Worm (Caenorhabditis elegans): ENCODE results near the gene his-39.
A peak's percentile ranks its signal among the peaks of the same experiment; 100 is the strongest.

his-39 gene

ce11 chrV:8548989-8549388 is 12.7 kb downstream of the his-39 start, which contains the start of gene stdh-4:
Gene stdh-4, plus strand, starts transcription at chrV:8549289.
- TF ChIP-seq nhr-12 (tag; optimal IDR thresholded peaks at IDR 0.05) (no peak), mep-1 (tag; optimal IDR thresholded peaks at IDR 0.05) (no peak), unc-120 (tag; optimal IDR thresholded peaks at IDR 0.05; ENCODE audit: poor library complexity, severe bottlenecking) (no peak), ceh-83 (GFP tag; optimal IDR thresholded peaks at IDR 0.05) (no peak), sem-2 (GFP tag; optimal IDR thresholded peaks at IDR 0.05) (no peak), ces-1 (GFP tag; optimal IDR thresholded peaks at IDR 0.05) (no peak), drap-1 (GFP tag; optimal IDR thresholded peaks at IDR 0.05) (no peak), nhr-28 (tag; optimal IDR thresholded peaks at IDR 0.05) (no peak), flh-1 (GFP tag; optimal IDR thresholded peaks at IDR 0.05) (no peak), hlh-1 (tag; optimal IDR thresholded peaks at IDR 0.05) (no peak), ham-2 (GFP tag; optimal IDR thresholded peaks at IDR 0.05) (no peak), nhr-237 (tag; optimal IDR thresholded peaks at IDR 0.05) (no peak), cnd-1 (tag; optimal IDR thresholded peaks at IDR 0.05) (no peak)

ce11 chrV:8552460-8552859 is 16.1 kb downstream of the his-39 start, which contains the start of gene acr-15:
Gene acr-15, plus strand, starts transcription at chrV:8552695.
- no peak for TF ChIP-seq bed-3 (GFP tag; optimal IDR thresholded peaks at IDR 0.05)
- TF ChIP-seq hlh-1 (tag; optimal IDR thresholded peaks at IDR 0.05) = peak; percentile 56

- TF ChIP-seq ceh-43 (GFP tag; optimal IDR thresholded peaks at IDR 0.05) = no peak
- no peak for TF ChIP-seq nhr-237 (tag; optimal IDR thresholded peaks at IDR 0.05)
- TF ChIP-seq unc-62 (GFP tag; optimal IDR thresholded peaks at IDR 0.05) = no peak
- no peak for TF ChIP-seq tbx-8 (GFP tag; optimal IDR thresholded peaks at IDR 0.05)
- no peak for TF ChIP-seq snpc-4 (tag; optimal IDR thresholded peaks at IDR 0.05)
- TF ChIP-seq pha-4 (tag; optimal IDR thresholded peaks at IDR 0.05) = no peak
- TF ChIP-seq flh-1 (GFP tag; optimal IDR thresholded peaks at IDR 0.05) = no peak
- no peak for TF ChIP-seq blmp-1 (tag; optimal IDR thresholded peaks at IDR 0.05)
- no peak for TF ChIP-seq elt-1 (tag; optimal IDR thresholded peaks at IDR 0.05; ENCODE audit: borderline replicate concordance, insufficient read depth)
- TF ChIP-seq drap-1 (GFP tag; optimal IDR thresholded peaks at IDR 0.05) = no peak
- TF ChIP-seq lin-13 (tag; optimal IDR thresholded peaks at IDR 0.05) = no peak
- no peak for TF ChIP-seq nhr-2 (tag; optimal IDR thresholded peaks at IDR 0.05)
- no peak for TF ChIP-seq bed-3 (GFP tag; optimal IDR thresholded peaks at IDR 0.05)
- no peak for TF ChIP-seq M03D4.4 (tag; optimal IDR thresholded peaks at IDR 0.05)
- TF ChIP-seq ceh-83 (GFP tag; optimal IDR thresholded peaks at IDR 0.05) = no peak
- no peak for TF ChIP-seq unc-39 (tag; optimal IDR thresholded peaks at IDR 0.05)
- TF ChIP-seq mep-1 (tag; optimal IDR thresholded peaks at IDR 0.05) = no peak
- no peak for TF ChIP-seq cnd-1 (tag; optimal IDR thresholded peaks at IDR 0.05)
- TF ChIP-seq elt-3 (tag; optimal IDR thresholded peaks at IDR 0.05) = no peak
Observed at ce11 chrV:8555955-8556354, 19.6 kb downstream of the his-39 start.

- TF ChIP-seq unc-62 (GFP tag; optimal IDR thresholded peaks at IDR 0.05) (no peak), pha-4 (tag; optimal IDR thresholded peaks at IDR 0.05) (no peak), sptf-1 (tag; optimal IDR thresholded peaks at IDR 0.05) (no peak), ceh-83 (GFP tag; optimal IDR thresholded peaks at IDR 0.05) (no peak), unc-39 (tag; optimal IDR thresholded peaks at IDR 0.05) (no peak)
Observed at ce11 chrV:8560916-8561315, 24.6 kb downstream of the his-39 start, which contains the start of gene acr-16. Gene acr-16, plus strand, starts transcription at chrV:8561216.

ce11 chrV:8565075-8565474 is 28.8 kb downstream of the his-39 start, which contains the start of gene F25G6.8:
Gene F25G6.8, minus strand, starts transcription at chrV:8565175.
- TF ChIP-seq mls-2 (tag; optimal IDR thresholded peaks at IDR 0.05) (no peak), elt-3 (tag; optimal IDR thresholded peaks at IDR 0.05) (no peak), lin-32 (GFP tag; optimal IDR thresholded peaks at IDR 0.05) (no peak), nhr-28 (tag; optimal IDR thresholded peaks at IDR 0.05) (no peak), ztf-11 (tag; optimal IDR thresholded peaks at IDR 0.05) (no peak), cnd-1 (tag; optimal IDR thresholded peaks at IDR 0.05) (no peak), unc-39 (tag; optimal IDR thresholded peaks at IDR 0.05) (no peak), pha-4 (tag; optimal IDR thresholded peaks at IDR 0.05) (no peak), ceh-83 (GFP tag; optimal IDR thresholded peaks at IDR 0.05) (no peak), nhr-76 (tag; optimal IDR thresholded peaks at IDR 0.05) (no peak), unc-62 (GFP tag; optimal IDR thresholded peaks at IDR 0.05) (no peak), unc-120 (tag; optimal IDR thresholded peaks at IDR 0.05; ENCODE audit: poor library complexity, severe bottlenecking) (no peak), ceh-43 (GFP tag; optimal IDR thresholded peaks at IDR 0.05) (no peak), ham-2 (GFP tag; optimal IDR thresholded peaks at IDR 0.05) (no peak), sptf-1 (tag; optimal IDR thresholded peaks at IDR 0.05) (no peak), lsy-2 (tag; optimal IDR thresholded peaks at IDR 0.05) (no peak), flh-1 (GFP tag; optimal IDR thresholded peaks at IDR 0.05) (no peak)

Data from whole organism, mixed stage, embryonic.